3 fruit fly cellular contexts compared by ENCODE assay signal in the genomic region with DNA sequence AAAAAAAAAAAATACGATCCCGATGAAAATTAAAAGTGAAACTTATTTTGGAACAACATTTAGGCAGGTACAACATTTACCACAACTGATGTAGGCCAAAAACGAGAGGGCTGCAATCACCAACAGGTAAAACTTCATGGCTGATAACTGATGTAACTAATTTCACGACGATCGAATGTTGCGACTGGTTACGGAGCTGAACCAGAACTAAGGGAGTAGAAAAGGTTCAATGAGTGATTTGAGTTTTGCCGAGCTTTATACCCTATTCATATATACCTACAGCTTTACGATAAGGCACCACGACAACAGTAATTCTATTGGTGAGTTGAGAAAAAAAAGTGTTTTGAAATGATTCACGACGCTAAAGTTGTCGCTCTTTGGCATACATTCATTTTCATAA.
TF ChIP-seq lines count a peak whose summit lies in the region.

TSS of gene CG15347 (minus strand) at position 213 of the 400 bp plus-strand sequence.

- no peak for TF ChIP-seq CTCF in whole organism, embryonic (GFP tag; optimal IDR thresholded peaks at IDR 0.05; lab: Kevin White, UChicago)

TF ChIP-seq in whole organism, adult, 20 proteins besides CTCF, POLR2A, EP300 and RAD21:
- no peak for TF ChIP-seq CG33017 (tag; optimal IDR thresholded peaks at IDR 0.05; lab: Kevin White, UChicago)
- TF ChIP-seq Hr96 (GFP tag; optimal IDR thresholded peaks at IDR 0.05; lab: Kevin White, UChicago) = no peak
- no peak for TF ChIP-seq toe (GFP tag; optimal IDR thresholded peaks at IDR 0.05; lab: Kevin White, UChicago)
- no peak for TF ChIP-seq cnc (optimal IDR thresholded peaks at IDR 0.05; lab: Kevin White, UChicago)
- no peak for TF ChIP-seq pad (GFP tag; optimal IDR thresholded peaks at IDR 0.05; lab: Kevin White, UChicago)
- peak; percentile 6 for TF ChIP-seq Mnt (GFP tag; optimal IDR thresholded peaks at IDR 0.05; lab: Kevin White, UChicago)
- TF ChIP-seq Clk (GFP tag; optimal IDR thresholded peaks at IDR 0.05; lab: Kevin White, UChicago) = no peak
- TF ChIP-seq ovo (GFP tag; optimal IDR thresholded peaks at IDR 0.05; lab: Kevin White, UChicago) = no peak
- TF ChIP-seq kay (GFP tag; lab: Kevin White, UChicago; ENCODE audit: borderline replicate concordance) = no peak
- TF ChIP-seq bab1 (GFP tag; optimal IDR thresholded peaks at IDR 0.05; lab: Kevin White, UChicago) = no peak
- no peak for TF ChIP-seq CG7045 (GFP tag; optimal IDR thresholded peaks at IDR 0.05; lab: Kevin White, UChicago)
- TF ChIP-seq tj (GFP tag; optimal IDR thresholded peaks at IDR 0.05; lab: Kevin White, UChicago) = no peak
- TF ChIP-seq Crg-1 (GFP tag; optimal IDR thresholded peaks at IDR 0.05; lab: Kevin White, UChicago) = peak; percentile 2
- no peak for TF ChIP-seq CG12768 (GFP tag; optimal IDR thresholded peaks at IDR 0.05; lab: Kevin White, UChicago)
- TF ChIP-seq CG11617 (GFP tag; optimal IDR thresholded peaks at IDR 0.05; lab: Kevin White, UChicago) = no peak
- no peak for TF ChIP-seq CG1620 (GFP tag; optimal IDR thresholded peaks at IDR 0.05; lab: Kevin White, UChicago)
- TF ChIP-seq cic (GFP tag; optimal IDR thresholded peaks at IDR 0.05; lab: Kevin White, UChicago) = peak; percentile 2
- no peak for TF ChIP-seq CG5204 (GFP tag; optimal IDR thresholded peaks at IDR 0.05; lab: Kevin White, UChicago)
- no peak for TF ChIP-seq CG14711 (tag; optimal IDR thresholded peaks at IDR 0.05; lab: Kevin White, UChicago)
- no peak for TF ChIP-seq CG7101 (tag; optimal IDR thresholded peaks at IDR 0.05; lab: Kevin White, UChicago)
TF ChIP-seq in whole organism, adult: peak in this region for 3.

TF ChIP-seq in whole organism, embryonic, 481 proteins besides CTCF, POLR2A, EP300 and RAD21:
- TF ChIP-seq H15 (GFP tag; IDR thresholded peaks at IDR 0.05; lab: Robert Waterston, UW) = no peak
- TF ChIP-seq nau (GFP tag; optimal IDR thresholded peaks at IDR 0.05; lab: Kevin White, UChicago) = no peak
- TF ChIP-seq Hand (GFP tag; optimal IDR thresholded peaks at IDR 0.05; lab: Kevin White, UChicago) = no peak
- no peak for TF ChIP-seq CG2712 (tag; optimal IDR thresholded peaks at IDR 0.05; lab: Kevin White, UChicago)
- peak; percentile 9 for TF ChIP-seq grn (GFP tag; optimal IDR thresholded peaks at IDR 0.05; lab: Kevin White, UChicago)
- no peak for TF ChIP-seq CG32772 (GFP tag; IDR thresholded peaks at IDR 0.05; lab: Robert Waterston, UW)
- peak; percentile 36; the same call in 1 of the 2 replicates for TF ChIP-seq chm (GFP tag; IDR thresholded peaks at IDR 0.05; lab: Robert Waterston, UW)
- peak; percentile 40 for TF ChIP-seq exex (tag; optimal IDR thresholded peaks at IDR 0.05; lab: Kevin White, UChicago)
- TF ChIP-seq CG16813 (GFP tag; IDR thresholded peaks at IDR 0.05; lab: Robert Waterston, UW; ENCODE audit: partially characterized antibody) = no peak
- TF ChIP-seq CG15514 (GFP tag; optimal IDR thresholded peaks at IDR 0.05; lab: Kevin White, UChicago) = peak; percentile 90
- TF ChIP-seq CG34376 (GFP tag; optimal IDR thresholded peaks at IDR 0.05; lab: Kevin White, UChicago) = peak; percentile 34
- peak in 1 of 2 experiments; percentile 23 for TF ChIP-seq Pdp1 (GFP tag; optimal IDR thresholded peaks at IDR 0.05; lab: Kevin White, UChicago)
- TF ChIP-seq CG5245 (GFP tag; optimal IDR thresholded peaks at IDR 0.05; lab: Kevin White, UChicago) = no peak
- TF ChIP-seq CG2120 (GFP tag; optimal IDR thresholded peaks at IDR 0.05; lab: Kevin White, UChicago) = no peak
- 0 out of 3 replicates have a peak, but pooled peaks have one; percentile 36 for TF ChIP-seq z (GFP tag; IDR thresholded peaks at IDR 0.05; lab: Robert Waterston, UW)
- no peak for TF ChIP-seq CG3065 (GFP tag; optimal IDR thresholded peaks at IDR 0.05; lab: Kevin White, UChicago)
- TF ChIP-seq ase (GFP tag; IDR thresholded peaks at IDR 0.05; lab: Robert Waterston, UW) = no peak
- TF ChIP-seq lab (GFP tag; optimal IDR thresholded peaks at IDR 0.05; lab: Kevin White, UChicago) = peak; percentile 10
- no peak for TF ChIP-seq CG9876 (GFP tag; optimal IDR thresholded peaks at IDR 0.05; lab: Kevin White, UChicago)
TF ChIP-seq in whole organism, embryonic: peak in this region for 8.

TF ChIP-seq in whole organism, prepupa, 60 proteins besides CTCF, POLR2A, EP300 and RAD21:
- TF ChIP-seq vri (GFP tag; optimal IDR thresholded peaks at IDR 0.05; lab: Kevin White, UChicago) (peak; percentile 78), Eip78C (GFP tag; lab: Kevin White, UChicago) (peak; percentile 21), Hr38 (GFP tag; optimal IDR thresholded peaks at IDR 0.05; lab: Kevin White, UChicago) (no peak), Met (GFP tag; optimal IDR thresholded peaks at IDR 0.05; lab: Kevin White, UChicago) (no peak), CG9139 (GFP tag; optimal IDR thresholded peaks at IDR 0.05; lab: Kevin White, UChicago) (no peak), topi (GFP tag; optimal IDR thresholded peaks at IDR 0.05; lab: Kevin White, UChicago) (no peak), Hr4 (GFP tag; optimal IDR thresholded peaks at IDR 0.05; lab: Kevin White, UChicago) (no peak)
